Fruit fly (Drosophila melanogaster): ENCODE measurements around the gene CG2187.

The CG2187 gene

DNA sequence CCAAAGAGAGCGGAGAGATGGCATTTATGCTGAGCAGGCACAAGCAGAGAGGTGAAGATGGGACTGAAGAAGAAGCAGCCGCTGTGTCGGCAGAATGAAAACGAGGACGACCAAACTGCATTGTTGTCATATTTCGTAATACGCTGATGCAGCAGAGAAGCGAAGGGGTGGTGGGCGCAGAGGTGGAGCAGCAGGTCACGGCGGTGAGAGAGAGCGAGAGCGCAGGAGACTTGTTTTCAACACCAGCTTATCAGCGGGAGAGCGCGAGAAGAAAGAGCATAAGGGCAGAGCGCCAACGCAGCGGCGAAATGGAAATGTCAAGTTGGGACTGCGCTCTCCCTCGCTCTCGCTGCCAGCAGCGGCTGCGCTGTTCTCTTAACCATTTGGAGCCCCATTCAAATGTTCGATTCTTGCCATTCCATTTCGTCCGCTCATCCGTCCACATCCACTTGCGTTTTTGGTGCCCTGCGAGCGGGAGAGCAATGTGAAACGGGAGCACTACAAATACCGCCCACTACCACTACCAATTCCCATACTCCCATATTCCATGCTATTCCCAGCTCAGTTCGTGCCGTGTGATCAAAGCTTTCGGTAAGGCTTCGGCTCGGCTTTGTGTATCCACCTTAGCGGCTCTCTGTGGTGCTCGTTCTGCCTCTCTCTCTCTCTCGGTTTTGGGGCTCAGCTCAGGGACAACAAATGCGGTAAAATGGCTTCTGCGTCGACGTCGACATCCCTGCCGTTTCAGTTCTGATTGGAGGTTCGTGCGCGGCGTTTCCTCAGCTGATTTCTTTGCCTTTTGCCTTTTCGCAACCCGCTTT, 44.9 kb downstream of the CG2187 start, which contains the start of gene ttk (continued):
- TF ChIP-seq vri (GFP tag; optimal IDR thresholded peaks at IDR 0.05) = peak; percentile 100
- TF ChIP-seq svp (GFP tag) = peak; percentile 100
- TF ChIP-seq CG3032 (tag; optimal IDR thresholded peaks at IDR 0.05) = peak; percentile 7
- TF ChIP-seq eg (GFP tag; IDR thresholded peaks at IDR 0.05) = peak; percentile 17; the same call in 1 of the 3 replicates
- TF ChIP-seq cyc (GFP tag; optimal IDR thresholded peaks at IDR 0.05) = no peak
- no peak for TF ChIP-seq acj6 (GFP tag; optimal IDR thresholded peaks at IDR 0.05)
- peak; percentile 2 for TF ChIP-seq spab (GFP tag; optimal IDR thresholded peaks at IDR 0.05)
- TF ChIP-seq Ets21C (GFP tag; optimal IDR thresholded peaks at IDR 0.05) = no peak
- TF ChIP-seq CG15336 (GFP tag; IDR thresholded peaks at IDR 0.05) = no peak; the same call in 1 of the 2 replicates
- peak; percentile 2 for TF ChIP-seq Sox14 (GFP tag; optimal IDR thresholded peaks at IDR 0.05)

DNA sequence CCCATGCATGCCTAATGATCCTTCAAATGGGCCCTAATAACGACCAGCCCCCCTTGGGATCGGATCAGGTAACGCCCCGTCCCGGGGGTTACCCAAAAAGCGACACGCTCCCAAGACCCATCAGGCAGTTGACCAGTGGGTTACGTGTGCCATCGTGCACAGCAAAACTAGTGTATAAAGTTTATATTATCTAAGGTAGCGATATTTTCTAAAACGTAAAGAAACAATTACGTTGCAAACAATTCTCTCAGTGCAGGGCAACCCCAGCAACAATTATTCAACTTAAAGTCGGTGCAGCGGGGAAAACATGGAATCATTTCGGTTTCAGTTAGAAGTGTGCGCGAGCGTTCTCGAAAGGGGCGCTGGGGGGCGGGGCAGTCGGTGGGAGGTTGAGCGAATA, 45.9 kb downstream of the CG2187 start:
- TF ChIP-seq Met (GFP tag; optimal IDR thresholded peaks at IDR 0.05) (peak; percentile 0), CG8119 (GFP tag; IDR thresholded peaks at IDR 0.05) (peak; percentile 44; the same call in 2 of the 3 replicates), spab (GFP tag; optimal IDR thresholded peaks at IDR 0.05) (no peak), ss (GFP tag; optimal IDR thresholded peaks at IDR 0.05) (no peak), CG6276 (GFP tag; optimal IDR thresholded peaks at IDR 0.05) (peak; percentile 27), Eip93F (GFP tag; optimal IDR thresholded peaks at IDR 0.05) (no peak), esn (GFP tag; optimal IDR thresholded peaks at IDR 0.05) (no peak), net (GFP tag; optimal IDR thresholded peaks at IDR 0.05) (no peak), Hr38 (GFP tag; optimal IDR thresholded peaks at IDR 0.05) (no peak), CG11294 (GFP tag; IDR thresholded peaks at IDR 0.05) (no peak), CG16779 (tag; optimal IDR thresholded peaks at IDR 0.05) (peak; percentile 1), Sox15 (GFP tag; optimal IDR thresholded peaks at IDR 0.05) (no peak), CG1621 (tag; optimal IDR thresholded peaks at IDR 0.05) (peak; percentile 3), pdm3 (GFP tag; optimal IDR thresholded peaks at IDR 0.05) (peak; percentile 9), Ets21C (GFP tag; optimal IDR thresholded peaks at IDR 0.05) (no peak), CG11902 (GFP tag; optimal IDR thresholded peaks at IDR 0.05) (no peak), fd85E (GFP tag; optimal IDR thresholded peaks at IDR 0.05) (no peak), Gug (GFP tag; IDR thresholded peaks at IDR 0.05) (peak; percentile 19; the same call in 1 of the 2 replicates), CG3919 (GFP tag; optimal IDR thresholded peaks at IDR 0.05) (peak; percentile 11), CG8319 (GFP tag; optimal IDR thresholded peaks at IDR 0.05) (no peak), Lpt (GFP tag; optimal IDR thresholded peaks at IDR 0.05) (no peak), CG6792 (GFP tag; optimal IDR thresholded peaks at IDR 0.05) (no peak), CG7368 (GFP tag; optimal IDR thresholded peaks at IDR 0.05) (no peak), CG15336 (GFP tag; IDR thresholded peaks at IDR 0.05) (0 out of 2 replicates have a peak, but pooled peaks have one; percentile 38), dac (GFP tag; optimal IDR thresholded peaks at IDR 0.05) (peak; percentile 41), CG8632 (GFP tag; optimal IDR thresholded peaks at IDR 0.05) (no peak), achi (GFP tag; optimal IDR thresholded peaks at IDR 0.05) (peak; percentile 16), lz (GFP tag; optimal IDR thresholded peaks at IDR 0.05) (no peak), Ets96B (tag; optimal IDR thresholded peaks at IDR 0.05) (peak; percentile 23), svp (GFP tag) (peak; percentile 35), Hr39 (GFP tag; optimal IDR thresholded peaks at IDR 0.05) (peak; percentile 14), Sox102F (GFP tag; optimal IDR thresholded peaks at IDR 0.05) (no peak), CG9139 (GFP tag; optimal IDR thresholded peaks at IDR 0.05) (no peak), fkh (GFP tag; optimal IDR thresholded peaks at IDR 0.05) (no peak), vri (GFP tag; optimal IDR thresholded peaks at IDR 0.05) (no peak), Hr4 (GFP tag; optimal IDR thresholded peaks at IDR 0.05) (no peak), CG10669 (GFP tag; optimal IDR thresholded peaks at IDR 0.05) (no peak), CG32006 (GFP tag; optimal IDR thresholded peaks at IDR 0.05) (peak; percentile 61), Smox (GFP tag; optimal IDR thresholded peaks at IDR 0.05) (no peak), CG4318 (GFP tag; optimal IDR thresholded peaks at IDR 0.05) (peak; percentile 36), CG6808 (GFP tag; optimal IDR thresholded peaks at IDR 0.05) (no peak), dsx (GFP tag; optimal IDR thresholded peaks at IDR 0.05; ENCODE audit: poor library complexity, severe bottlenecking) (no peak), CG3032 (tag; optimal IDR thresholded peaks at IDR 0.05) (no peak), Eip75B (GFP tag; optimal IDR thresholded peaks at IDR 0.05) (no peak)

Data from whole organism, prepupa.